Worm (Caenorhabditis elegans): ENCODE results near the gene Y116A8C.19.
"Not testable (repeated sequence)": the region's sequence is repeated elsewhere in the genome, so short reads cannot be mapped to it uniquely, and the experiment has no call there.

DNA sequence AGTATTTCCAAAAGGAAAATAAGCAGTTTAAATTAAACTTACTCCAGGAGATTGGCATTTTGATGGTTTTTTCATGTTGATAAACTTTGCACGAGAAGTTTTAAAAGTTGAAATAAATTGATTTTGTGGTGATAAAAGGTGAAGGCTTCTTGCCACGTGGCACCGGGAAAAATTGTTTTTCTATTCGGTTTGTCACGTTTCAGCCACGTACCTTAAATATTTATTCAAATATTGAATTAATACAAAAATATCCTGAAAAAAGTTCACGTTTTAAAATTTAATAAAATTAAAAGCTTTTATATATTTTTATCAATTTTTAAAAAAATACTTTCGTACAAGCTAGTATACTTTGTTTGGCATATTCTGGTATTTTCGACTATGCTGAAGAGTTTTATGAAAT, 31.3 kb upstream of the Y116A8C.19 start, which contains the start of gene Y116A8C.24:
- not testable (repeated sequence) for TF ChIP-seq ceh-82 (tag; optimal IDR thresholded peaks at IDR 0.05); ama-1 (optimal IDR thresholded peaks at IDR 0.05); tlp-1 (tag; optimal IDR thresholded peaks at IDR 0.05); swsn-7 (tag; optimal IDR thresholded peaks at IDR 0.05); fkh-10 (GFP tag; optimal IDR thresholded peaks at IDR 0.05)
